Worm (Caenorhabditis elegans) whole organism, dauer: ENCODE results near the gene hach-1.

Experiments used
- unc-62 ChIP-seq: sonication (generic microtip); optimal IDR thresholded peaks from 2 replicates; lab custom pipeline; 2017; ENCODE audit warnings: missing biosample characterization, missing genetic modification reagents, missing genetic modification characterization

Gene hach-1

DNA sequence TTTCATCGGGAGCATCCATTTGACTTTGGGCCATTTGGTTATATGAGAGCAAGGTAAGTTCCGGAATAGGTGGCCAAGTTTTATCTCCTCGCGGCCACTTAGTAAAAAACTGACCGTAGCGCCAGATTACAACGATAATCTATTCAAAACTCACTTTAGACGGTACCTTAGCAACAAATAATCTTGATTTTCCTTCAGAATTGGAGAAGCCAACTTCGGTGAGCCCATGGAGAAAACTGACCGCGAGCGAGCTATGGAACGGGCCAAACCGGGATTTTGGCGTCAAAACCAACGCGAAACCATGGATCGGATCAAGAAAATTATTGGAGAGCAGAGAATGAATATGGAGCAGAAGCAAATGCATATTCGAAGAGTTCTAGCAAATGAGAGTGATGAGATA lies 30.5 kb downstream of the hach-1 start:
- TF ChIP-seq unc-62 (GFP tag; lab: Kevin White, UChicago), result no peak

DNA sequence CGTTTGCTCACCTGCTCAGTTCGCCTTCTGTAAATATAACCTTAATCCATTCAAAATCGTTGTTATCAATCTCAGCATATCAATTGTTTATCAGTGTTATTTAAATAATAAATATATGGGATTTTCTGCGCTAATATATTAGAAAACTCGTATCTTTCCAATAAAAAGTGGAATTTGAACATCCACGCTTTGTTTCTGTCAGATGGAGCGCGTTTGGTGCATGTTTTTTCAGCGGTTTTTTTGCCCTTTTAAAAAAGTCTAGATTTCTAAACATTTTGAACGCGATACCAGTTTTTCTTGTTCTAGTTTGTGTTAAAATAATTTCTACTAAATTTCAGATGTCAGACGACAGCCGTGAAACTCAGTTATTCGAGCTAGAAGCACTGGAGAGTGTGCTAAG lies 31.7 kb downstream of the hach-1 start, which contains the start of gene F56D2.2:
Gene F56D2.2, plus strand, starts transcription at position 339 of the 400 bp plus-strand sequence.
- TF ChIP-seq unc-62 (GFP tag; lab: Kevin White, UChicago), result no peak

DNA sequence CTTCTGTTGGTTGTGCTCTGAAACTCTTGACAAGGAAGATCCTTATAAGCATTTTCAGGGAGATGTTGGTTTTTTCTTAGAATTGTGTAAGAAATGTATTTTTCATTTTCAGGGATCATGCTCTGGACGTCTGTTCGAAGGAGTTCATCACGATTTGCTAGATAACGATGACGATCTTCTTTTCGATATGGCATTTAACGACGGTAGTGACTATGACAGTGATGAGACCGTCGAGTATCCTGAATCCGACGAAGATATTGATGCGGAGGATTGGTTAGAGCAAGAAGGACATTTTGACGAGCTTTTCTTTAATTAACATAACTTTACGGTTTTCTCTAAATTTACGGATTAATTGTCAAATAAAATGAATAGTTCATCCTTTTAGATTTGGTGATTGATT lies 33.5 kb downstream of the hach-1 start:
- no peak for TF ChIP-seq unc-62 (GFP tag; lab: Kevin White, UChicago)

DNA sequence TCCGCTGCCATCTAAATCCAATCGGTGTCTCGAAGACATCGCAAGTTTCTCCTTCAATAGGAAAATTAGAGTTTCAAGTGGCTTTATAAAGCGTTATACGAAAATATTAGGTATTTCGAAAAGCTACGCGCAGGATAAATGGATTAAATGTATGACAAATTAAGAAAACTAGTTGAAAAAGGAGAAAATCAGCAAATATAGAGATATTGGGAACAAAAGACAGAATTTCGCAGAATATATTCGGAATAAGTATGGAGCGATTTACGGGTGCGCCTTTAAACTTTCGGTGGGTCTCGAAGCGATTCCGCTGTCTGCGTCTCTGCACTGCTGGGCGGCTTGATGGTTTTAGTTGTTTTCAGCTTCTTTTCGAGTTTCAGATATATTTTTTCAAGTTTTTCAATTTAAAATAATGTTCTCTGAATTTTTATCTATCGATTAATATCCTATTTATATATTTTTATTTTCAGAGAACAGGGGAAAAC lies 36.5 kb downstream of the hach-1 start, which contains the start of the genes ddx-15 and ucr-1:
Gene ddx-15, minus strand, starts transcription at position 51 of the 482 bp plus-strand sequence.
Gene ucr-1, plus strand, starts transcription at position 468 of the 482 bp plus-strand sequence.
- TF ChIP-seq unc-62 (GFP tag; lab: Kevin White, UChicago), result no peak

DNA sequence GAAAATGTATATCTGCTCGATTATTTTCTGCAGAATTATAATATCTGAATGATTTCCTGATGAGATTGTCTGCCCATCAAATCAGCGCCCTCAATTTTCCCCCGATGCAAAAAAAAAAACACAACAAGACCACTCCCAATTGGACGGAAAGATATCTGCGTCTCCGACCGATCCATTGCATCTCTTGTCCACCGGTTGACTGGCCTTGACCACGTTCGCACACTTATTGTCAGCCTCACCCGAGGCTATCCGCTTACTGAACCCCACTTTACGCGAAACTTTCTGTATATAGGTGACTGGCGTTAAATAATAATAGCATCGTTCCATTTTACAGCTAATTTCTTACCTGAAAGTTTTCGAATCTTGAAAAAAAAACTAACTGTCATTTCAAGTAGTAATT lies 39.1 kb downstream of the hach-1 start:
- no peak for TF ChIP-seq unc-62 (GFP tag; lab: Kevin White, UChicago)

DNA sequence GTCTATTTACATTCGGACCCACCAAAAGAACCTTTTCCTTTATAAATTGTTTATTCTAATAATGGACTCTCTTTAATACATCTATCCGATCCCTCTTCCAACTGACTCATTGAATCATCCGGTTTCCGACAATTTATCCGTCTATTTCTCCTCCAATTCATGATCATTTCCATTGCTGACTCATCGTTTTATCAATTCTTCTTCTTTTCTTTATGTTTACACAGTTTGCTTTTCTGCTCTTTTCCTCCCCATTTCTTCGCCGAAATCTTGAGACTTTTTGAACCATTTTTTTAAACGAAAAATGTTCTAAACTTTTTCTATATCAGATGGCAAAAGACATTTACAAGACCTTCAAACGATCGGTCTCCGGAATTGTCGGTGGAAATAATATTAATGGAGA lies 40.2 kb downstream of the hach-1 start, which contains the start of gene ced-6:
Gene ced-6, plus strand, starts transcription at position 327 of the 400 bp plus-strand sequence.
- TF ChIP-seq unc-62 (GFP tag; lab: Kevin White, UChicago), result no peak

DNA sequence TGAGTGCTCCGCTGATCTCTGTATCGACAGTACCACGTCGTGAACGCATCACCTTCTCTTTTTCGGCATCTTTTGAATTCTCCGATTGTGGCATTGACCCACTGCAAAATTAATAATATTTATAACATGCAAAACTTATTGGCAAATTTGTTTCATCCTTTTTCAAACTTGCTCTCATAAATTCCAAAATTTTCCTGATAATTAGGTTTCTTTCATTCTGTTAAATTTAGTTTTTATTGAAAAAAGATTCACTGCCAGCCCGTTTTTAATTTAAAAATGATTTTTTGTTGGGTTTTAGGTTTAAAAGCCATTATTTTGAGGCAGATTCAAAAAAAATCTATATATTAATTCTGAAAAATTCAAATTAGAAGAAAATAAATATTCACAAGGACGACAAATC lies 44.7 kb downstream of the hach-1 start, which contains the start of gene wdr-37:
Gene wdr-37, minus strand, starts transcription at position 101 of the 400 bp plus-strand sequence.
- no peak for TF ChIP-seq unc-62 (GFP tag; lab: Kevin White, UChicago)

DNA sequence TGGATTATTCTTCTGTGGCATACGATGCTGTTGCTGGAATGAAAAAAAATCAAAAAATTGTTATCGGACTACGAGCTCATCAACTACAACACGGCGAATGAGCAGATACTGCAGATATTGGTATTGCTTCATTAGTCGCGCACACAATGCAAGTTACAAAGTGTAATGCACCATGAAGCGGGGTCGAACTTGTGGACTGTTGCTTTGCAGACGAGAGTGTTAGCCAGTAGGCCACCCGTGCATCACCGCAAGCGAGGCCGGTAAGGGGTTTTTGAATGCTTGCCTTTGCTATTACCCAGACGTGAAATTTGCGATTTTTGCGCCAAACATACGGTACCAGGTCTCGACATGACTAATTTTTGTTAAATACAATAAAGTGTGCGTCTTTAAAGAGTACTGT lies 46.7 kb downstream of the hach-1 start:
- TF ChIP-seq unc-62 (GFP tag; lab: Kevin White, UChicago), result no peak

DNA sequence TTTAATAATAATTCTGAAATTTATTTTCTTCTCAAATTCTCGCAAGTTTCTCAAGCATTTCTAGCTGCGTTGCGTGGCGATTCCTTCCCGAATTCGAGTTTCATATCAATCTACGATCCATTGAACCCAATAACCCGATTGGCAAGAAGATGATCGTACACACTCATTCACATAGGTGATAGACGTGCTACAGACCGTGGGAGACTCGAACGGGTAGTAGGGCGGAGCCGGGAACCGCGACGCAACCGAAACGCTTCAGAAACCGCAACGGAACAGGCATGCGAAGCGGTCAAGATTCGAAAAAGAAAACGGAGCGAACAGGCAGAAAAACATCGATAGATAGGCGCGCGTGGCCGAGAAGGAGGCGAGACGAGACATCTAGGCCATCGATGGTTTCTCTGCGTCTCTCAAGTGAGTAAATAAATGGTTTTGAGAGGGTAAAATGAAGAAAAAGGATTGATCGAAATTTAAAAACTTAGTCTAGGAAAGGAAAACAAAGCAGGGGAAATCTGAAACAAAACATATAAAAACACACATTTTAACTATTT lies 48.3 kb downstream of the hach-1 start, which contains the start of gene madf-11:
Gene madf-11, minus strand, starts transcription at position 51 of the 548 bp plus-strand sequence.
- no peak for TF ChIP-seq unc-62 (GFP tag; lab: Kevin White, UChicago)

DNA sequence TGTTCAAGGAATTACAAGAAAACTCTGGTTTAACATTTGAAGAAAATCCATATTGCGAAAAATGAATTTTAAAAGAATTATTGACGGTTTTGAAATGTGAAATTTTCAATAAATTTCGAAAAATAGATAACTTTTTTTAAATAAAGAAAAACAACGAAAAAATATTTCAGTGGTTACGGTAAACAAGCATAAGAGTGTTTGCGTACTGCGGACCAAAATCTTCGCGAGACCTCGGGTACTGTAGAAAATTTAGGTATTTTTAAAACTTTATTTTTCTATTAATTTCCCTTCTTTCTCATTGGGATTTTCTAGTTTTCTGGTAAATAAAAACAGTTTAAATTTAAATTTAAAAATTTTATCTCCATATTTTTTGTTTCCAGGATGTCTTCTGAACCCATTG lies 48.8 kb downstream of the hach-1 start, which contains the start of gene xnd-1:
Gene xnd-1, plus strand, starts transcription at position 381 of the 400 bp plus-strand sequence.
- no peak for TF ChIP-seq unc-62 (GFP tag; lab: Kevin White, UChicago)
